Fruit fly (Drosophila melanogaster) whole organism, embryonic: ENCODE results near the gene CG31997.
A peak's percentile ranks its signal among the peaks of the same experiment; 100 is the strongest.

Source experiments
- Adf1 ChIP-seq: fragments of 200-800 bp; sonication (Bioruptor generic); IDR thresholded peaks from 2 replicates; pipeline ENCODE4 v1.3.6; 2022; ENCODE audit warnings: missing biosample characterization, missing genetic modification characterization
- Atf3 ChIP-seq: fragments of 200-800 bp; sonication (Bioruptor generic); optimal IDR thresholded peaks from 3 replicates; lab custom pipeline; 2016; ENCODE audit warnings: missing biosample characterization, missing genetic modification characterization
- CG10431 ChIP-seq: fragments of 200-800 bp; sonication (Bioruptor generic); optimal IDR thresholded peaks from 3 replicates; lab custom pipeline; 2018; ENCODE audit warnings: missing biosample characterization, mild to moderate bottlenecking, missing genetic modification characterization
- CG11247 ChIP-seq: fragments of 200-800 bp; sonication (Bioruptor generic); IDR thresholded peaks from 2 replicates; pipeline ENCODE4 v1.3.6; 2022; ENCODE audit warnings: missing biosample characterization, missing genetic modification characterization
- CG11504 ChIP-seq: fragments of 200-800 bp; sonication (Bioruptor generic); optimal IDR thresholded peaks from 3 replicates; lab custom pipeline; 2019; ENCODE audit warnings: missing biosample characterization, mild to moderate bottlenecking, missing genetic modification characterization, moderate library complexity
- CG11696 ChIP-seq: fragments of 200-800 bp; sonication (Bioruptor generic); IDR thresholded peaks from 2 replicates; pipeline ENCODE4 v1.3.6; 2022; ENCODE audit warnings: missing biosample characterization, missing genetic modification characterization
- CG12219 ChIP-seq: fragments of 200-800 bp; sonication (Bioruptor generic); optimal IDR thresholded peaks from 3 replicates; lab custom pipeline; 2018; ENCODE audit warnings: missing biosample characterization, mild to moderate bottlenecking, missing genetic modification characterization
- CG12659 ChIP-seq: fragments of 200-800 bp; sonication (Bioruptor generic); optimal IDR thresholded peaks from 3 replicates; lab custom pipeline; 2017; ENCODE audit warnings: mild to moderate bottlenecking, missing biosample characterization, missing genetic modification reagents, missing genetic modification characterization
- CG14667 ChIP-seq: fragments of 200-800 bp; sonication (Bioruptor generic); IDR thresholded peaks from 2 replicates; pipeline ENCODE4 v1.3.6; 2022; ENCODE audit warnings: missing biosample characterization, missing genetic modification characterization
- CG15073 ChIP-seq: fragments of 200-800 bp; sonication (Bioruptor generic); optimal IDR thresholded peaks from 2 replicates; lab custom pipeline; 2016; ENCODE audit warnings: missing biosample characterization, missing genetic modification characterization
- CG15269 ChIP-seq: fragments of 200-800 bp; sonication (Bioruptor generic); optimal IDR thresholded peaks from 2 replicates; lab custom pipeline; 2018; ENCODE audit warnings: missing biosample characterization, mild to moderate bottlenecking, missing genetic modification characterization, moderate library complexity
- CG1603 ChIP-seq: fragments of 200-800 bp; sonication (Bioruptor generic); optimal IDR thresholded peaks from 2 replicates; lab custom pipeline; 2019; ENCODE audit warnings: missing biosample characterization, mild to moderate bottlenecking, missing genetic modification characterization, moderate library complexity
- CG17612 ChIP-seq: fragments of 200-800 bp; sonication (Bioruptor generic); IDR thresholded peaks from 2 replicates; pipeline ENCODE4 v1.3.6; 2022; ENCODE audit warnings: missing biosample characterization, missing genetic modification characterization
- CG2116 ChIP-seq: fragments of 200-800 bp; sonication (Bioruptor generic); optimal IDR thresholded peaks from 3 replicates; lab custom pipeline; 2018; ENCODE audit warnings: missing biosample characterization, mild to moderate bottlenecking, missing genetic modification characterization
- CG31388 ChIP-seq: fragments of 200-800 bp; sonication (Bioruptor generic); optimal IDR thresholded peaks from 2 replicates; lab custom pipeline; 2016; ENCODE audit warnings: missing biosample characterization, missing genetic modification characterization
- CG3163 ChIP-seq: fragments of 200-800 bp; sonication (Bioruptor generic); optimal IDR thresholded peaks from 3 replicates; lab custom pipeline; 2016; ENCODE audit warnings: missing biosample characterization, missing genetic modification characterization
- CG4424 ChIP-seq: fragments of 200-800 bp; sonication (Bioruptor generic); optimal IDR thresholded peaks from 3 replicates; lab custom pipeline; 2016; ENCODE audit warnings: missing biosample characterization, missing genetic modification characterization
- CG6175 ChIP-seq: fragments of 200-800 bp; sonication (Bioruptor generic); IDR thresholded peaks from 3 replicates; pipeline ENCODE4 v1.3.6; 2022; ENCODE audit warnings: missing biosample characterization, missing genetic modification characterization
- CG6654 ChIP-seq: fragments of 200-800 bp; sonication (Bioruptor generic); optimal IDR thresholded peaks from 2 replicates; lab custom pipeline; 2017; ENCODE audit warnings: missing biosample characterization, mild to moderate bottlenecking, missing genetic modification characterization
- CG8924 ChIP-seq: fragments of 200-800 bp; optimal IDR thresholded peaks from 3 replicates; lab custom pipeline; 2019; ENCODE audit warnings: missing biosample characterization, mild to moderate bottlenecking, missing genetic modification characterization, moderate library complexity
- CHES-1-like ChIP-seq: fragments of 200-800 bp; sonication (Bioruptor generic); optimal IDR thresholded peaks from 2 replicates; lab custom pipeline; 2016; ENCODE audit warnings: missing biosample characterization, missing genetic modification characterization
- Camta ChIP-seq: fragments of 200-800 bp; sonication (Bioruptor generic); optimal IDR thresholded peaks from 2 replicates; lab custom pipeline; 2016; ENCODE audit warnings: missing biosample characterization, missing genetic modification characterization
- Dll ChIP-seq: fragments of 200-800 bp; sonication (Bioruptor generic); IDR thresholded peaks from 4 replicates; pipeline ENCODE4 v1.3.6; 2022; ENCODE audit warnings: missing biosample characterization, missing genetic modification characterization; ENCODE audit not compliant: partially characterized antibody
- Ets97D ChIP-seq: fragments of 200-800 bp; sonication (Bioruptor generic); optimal IDR thresholded peaks from 3 replicates; lab custom pipeline; 2016; ENCODE audit warnings: missing biosample characterization, missing genetic modification characterization
- Fer2 ChIP-seq: fragments of 200-800 bp; sonication (Bioruptor generic); optimal IDR thresholded peaks from 2 replicates; lab custom pipeline; 2018; ENCODE audit warnings: missing biosample characterization, mild to moderate bottlenecking, missing genetic modification characterization, moderate library complexity
- HmgZ ChIP-seq: fragments of 200-800 bp; sonication (Bioruptor generic); optimal IDR thresholded peaks from 2 replicates; lab custom pipeline; 2018; ENCODE audit warnings: missing biosample characterization, mild to moderate bottlenecking, missing genetic modification characterization
- Max ChIP-seq: fragments of 200-800 bp; sonication (Bioruptor generic); optimal IDR thresholded peaks from 2 replicates; lab custom pipeline; 2016; ENCODE audit warnings: missing biosample characterization, mild to moderate bottlenecking, missing genetic modification characterization
- Meics ChIP-seq: fragments of 200-800 bp; sonication (Bioruptor generic); optimal IDR thresholded peaks from 2 replicates; lab custom pipeline; 2017; ENCODE audit warnings: missing biosample characterization, mild to moderate bottlenecking, missing genetic modification characterization
- NC2β ChIP-seq: fragments of 200-800 bp; sonication (Bioruptor generic); optimal IDR thresholded peaks from 2 replicates; lab custom pipeline; 2016; ENCODE audit warnings: missing biosample characterization, missing genetic modification characterization
- Oli ChIP-seq: fragments of 200-800 bp; sonication (Bioruptor generic); optimal IDR thresholded peaks from 2 replicates; lab custom pipeline; 2018; ENCODE audit warnings: missing biosample characterization, mild to moderate bottlenecking, missing genetic modification characterization, moderate library complexity
- Ptx1 ChIP-seq: fragments of 200-800 bp; sonication (Bioruptor generic); IDR thresholded peaks from 2 replicates; pipeline ENCODE4 v1.3.6; 2022; ENCODE audit warnings: missing biosample characterization, missing genetic modification characterization
- Side ChIP-seq: fragments of 200-800 bp; sonication (Bioruptor generic); optimal IDR thresholded peaks from 2 replicates; lab custom pipeline; 2016; ENCODE audit warnings: missing biosample characterization, missing genetic modification characterization
- Sry-δ ChIP-seq: fragments of 200-800 bp; sonication (Bioruptor generic); optimal IDR thresholded peaks from 2 replicates; lab custom pipeline; 2016; ENCODE audit warnings: missing biosample characterization, missing genetic modification characterization
- Stat92E ChIP-seq, 3 experiments: fragments of >200 bp in 2 of 3; fragments of 200-800 bp in 1 of 3; sonication (Bioruptor generic) in 1 of 3; optimal IDR thresholded peaks; 2 replicates each; lab custom pipeline; 2017 to 2019; ENCODE audit warnings: missing biosample characterization in 3 of 3, missing genetic modification characterization in 3 of 3, mild to moderate bottlenecking in 1 of 3, moderate library complexity in 1 of 3
- abd-A ChIP-seq: fragments of 200-800 bp; sonication (Bioruptor generic); optimal IDR thresholded peaks from 3 replicates; lab custom pipeline; 2019; ENCODE audit warnings: missing biosample characterization, mild to moderate bottlenecking, missing genetic modification characterization, moderate library complexity
- ara ChIP-seq: fragments of 200-800 bp; sonication (Bioruptor generic); IDR thresholded peaks from 2 replicates; pipeline ENCODE4 v1.3.6; 2022; ENCODE audit warnings: missing biosample characterization, missing genetic modification characterization
- ci ChIP-seq: fragments of 200-800 bp; sonication (Bioruptor generic); IDR thresholded peaks from 3 replicates; pipeline ENCODE4 v1.3.6; 2022; ENCODE audit warnings: missing biosample characterization, missing genetic modification characterization
- dysf ChIP-seq: fragments of 200-800 bp; sonication (Bioruptor generic); IDR thresholded peaks from 3 replicates; pipeline ENCODE4 v1.3.6; 2022; ENCODE audit warnings: missing biosample characterization, missing genetic modification characterization
- en ChIP-seq: fragments of 200-800 bp; sonication (Bioruptor generic); optimal IDR thresholded peaks from 2 replicates; lab custom pipeline; 2016; ENCODE audit warnings: missing biosample characterization, missing genetic modification characterization
- fru ChIP-seq: fragments of >200 bp; optimal IDR thresholded peaks from 2 replicates; lab custom pipeline; 2017
- gsb-n ChIP-seq: fragments of 200-800 bp; sonication (Bioruptor generic); optimal IDR thresholded peaks from 3 replicates; lab custom pipeline; 2018; ENCODE audit warnings: missing biosample characterization, mild to moderate bottlenecking, missing genetic modification characterization
- gt ChIP-seq: fragments of 200-800 bp; sonication (Bioruptor generic); IDR thresholded peaks from 2 replicates; pipeline ENCODE4 v1.3.6; 2022; ENCODE audit warnings: missing biosample characterization, missing genetic modification characterization
- ken ChIP-seq: fragments of 200-800 bp; sonication (Bioruptor generic); IDR thresholded peaks from 3 replicates; pipeline ENCODE4 v1.3.6; 2022; ENCODE audit warnings: missing biosample characterization, missing genetic modification characterization
- knrl ChIP-seq: fragments of 200-800 bp; sonication (Bioruptor generic); IDR thresholded peaks from 3 replicates; pipeline ENCODE4 v1.3.6; 2022; ENCODE audit warnings: missing biosample characterization, missing genetic modification characterization; ENCODE audit not compliant: partially characterized antibody
- mam ChIP-seq: fragments of 200-800 bp; sonication (Bioruptor generic); optimal IDR thresholded peaks from 3 replicates; lab custom pipeline; 2016; ENCODE audit warnings: missing biosample characterization, missing genetic modification characterization
- nau ChIP-seq: fragments of 200-800 bp; sonication (Bioruptor generic); optimal IDR thresholded peaks from 3 replicates; lab custom pipeline; 2017; ENCODE audit warnings: missing biosample characterization, mild to moderate bottlenecking, missing genetic modification characterization, missing genetic modification reagents
- nom ChIP-seq: fragments of 200-800 bp; sonication (Bioruptor generic); optimal IDR thresholded peaks from 2 replicates; lab custom pipeline; 2017; ENCODE audit warnings: missing biosample characterization, missing genetic modification characterization, mild to moderate bottlenecking, moderate library complexity, missing genetic modification reagents
- slbo ChIP-seq: fragments of 200-800 bp; sonication (Bioruptor generic); IDR thresholded peaks from 2 replicates; pipeline ENCODE4 v1.3.6; 2022; ENCODE audit warnings: missing biosample characterization, missing genetic modification characterization
- tap ChIP-seq: fragments of 200-800 bp; optimal IDR thresholded peaks from 3 replicates; lab custom pipeline; 2019; ENCODE audit warnings: missing biosample characterization, mild to moderate bottlenecking, missing genetic modification characterization, moderate library complexity
- toy ChIP-seq: fragments of 200-800 bp; sonication (Bioruptor generic); IDR thresholded peaks from 2 replicates; pipeline ENCODE4 v1.3.6; 2022; ENCODE audit warnings: missing biosample characterization, missing genetic modification characterization
- ttk ChIP-seq: fragments of 200-800 bp; sonication (Bioruptor generic); IDR thresholded peaks from 2 replicates; pipeline ENCODE4 v2.1.2; 2022; ENCODE audit warnings: missing biosample characterization, missing genetic modification characterization

CG31997 gene

DNA sequence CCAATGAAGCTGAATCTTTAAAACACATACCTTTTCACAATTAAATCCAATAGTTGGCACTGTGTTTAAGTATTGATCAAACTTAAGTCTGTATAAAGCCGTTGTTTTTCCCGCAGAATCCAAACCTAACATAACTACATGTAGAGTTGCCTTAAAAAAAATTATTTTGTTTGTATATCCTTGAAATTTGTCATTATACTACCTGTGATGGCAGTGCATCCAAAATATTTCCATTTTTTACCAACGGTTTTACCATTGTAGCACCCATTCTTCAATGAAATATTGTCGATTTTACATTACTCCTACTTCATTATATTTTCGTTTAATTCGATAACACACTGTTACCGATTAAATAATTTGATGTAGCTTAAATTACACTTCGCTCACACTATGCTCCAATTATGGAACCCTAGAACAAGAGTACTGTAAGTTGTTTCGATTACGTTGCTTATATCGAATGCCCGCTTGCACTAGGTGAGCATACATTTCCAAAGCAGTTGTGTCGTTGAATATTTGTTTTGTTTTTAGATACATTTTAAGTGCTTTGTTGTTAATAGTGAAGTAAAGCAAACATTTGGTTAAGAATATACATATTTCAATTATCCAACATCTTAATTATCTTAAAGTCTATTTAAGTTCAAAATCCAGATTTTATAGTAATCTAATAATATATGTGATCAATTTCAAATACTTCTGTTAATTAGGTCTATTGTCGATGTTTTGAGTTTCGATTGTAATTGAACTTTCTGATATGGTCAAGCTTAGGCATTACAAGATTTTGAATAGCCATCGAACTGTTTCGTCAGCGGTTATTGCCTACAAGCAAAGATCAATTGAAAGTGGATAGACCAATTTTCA lies 23.4 kb upstream of the CG31997 start, which contains the start of gene Arl4 (continued):
- no peak for TF ChIP-seq Oli
- TF ChIP-seq CG12219 (GFP tag; lab: Kevin White, UChicago), result no peak
- TF ChIP-seq knrl (GFP tag; lab: Robert Waterston, UW), result no peak
- TF ChIP-seq CG11247 (GFP tag; lab: Robert Waterston, UW), result no peak
- no peak for TF ChIP-seq CG11696
- TF ChIP-seq CG2116 (GFP tag; lab: Kevin White, UChicago), result peak; percentile 51
- peak; percentile 94 for TF ChIP-seq CG10431 (GFP tag; lab: Kevin White, UChicago)
- no peak for TF ChIP-seq Adf1
- no peak for TF ChIP-seq toy (GFP tag; lab: Robert Waterston, UW)
- TF ChIP-seq HmgZ (tag; lab: Kevin White, UChicago), result peak; percentile 60
- no peak for TF ChIP-seq ttk (GFP tag; lab: Robert Waterston, UW)
- TF ChIP-seq CG8924 (tag; lab: Kevin White, UChicago), result no peak
- TF ChIP-seq Side, result no peak
- no peak for TF ChIP-seq gsb-n
- TF ChIP-seq gt (GFP tag; lab: Robert Waterston, UW), result no peak
- TF ChIP-seq CG1603 (tag; lab: Kevin White, UChicago), result peak; percentile 99
- TF ChIP-seq CG3163 (GFP tag; lab: Kevin White, UChicago), result no peak
- TF ChIP-seq CG31388 (GFP tag; lab: Kevin White, UChicago), result no peak
- no peak for TF ChIP-seq ken
- peak; percentile 8 for TF ChIP-seq Fer2 (tag; lab: Kevin White, UChicago)
- TF ChIP-seq nom (GFP tag; lab: Kevin White, UChicago), result peak; percentile 20
- TF ChIP-seq Meics (GFP tag; lab: Kevin White, UChicago), result no peak
- TF ChIP-seq NC2β (GFP tag; lab: Kevin White, UChicago), result no peak
- no peak for TF ChIP-seq fru
- no peak for TF ChIP-seq Ptx1 (GFP tag; lab: Robert Waterston, UW)
- TF ChIP-seq CG6175 (GFP tag; lab: Robert Waterston, UW), result no peak
- TF ChIP-seq CG15073, result no peak
- TF ChIP-seq Camta, result no peak
- peak; percentile 65 for TF ChIP-seq Sry-δ (GFP tag; lab: Kevin White, UChicago)
- no peak for TF ChIP-seq abd-A (tag; lab: Kevin White, UChicago)
- TF ChIP-seq dysf (GFP tag; lab: Robert Waterston, UW), result no peak
- no peak for TF ChIP-seq nau (GFP tag; lab: Kevin White, UChicago)
- TF ChIP-seq CG11504 (tag; lab: Kevin White, UChicago), result no peak
- TF ChIP-seq ara (GFP tag; lab: Robert Waterston, UW), result no peak
- TF ChIP-seq slbo (GFP tag; lab: Robert Waterston, UW), result no peak
- peak; percentile 63 for TF ChIP-seq Ets97D (GFP tag; lab: Kevin White, UChicago)
- TF ChIP-seq Max, result no peak
- no peak for TF ChIP-seq Dll (GFP tag; lab: Robert Waterston, UW)
- TF ChIP-seq CG17612 (GFP tag; lab: Robert Waterston, UW), result no peak
- TF ChIP-seq Atf3 (GFP tag; lab: Kevin White, UChicago), result no peak
- no peak for TF ChIP-seq en
- TF ChIP-seq CG12659 (GFP tag; lab: Kevin White, UChicago), result peak; percentile 59
- TF ChIP-seq tap (tag; lab: Kevin White, UChicago), result no peak
- peak; percentile 26 for TF ChIP-seq mam (GFP tag; lab: Kevin White, UChicago)
- no peak for TF ChIP-seq CG6654 (GFP tag; lab: Kevin White, UChicago)
- TF ChIP-seq Stat92E (GFP tag; optimal IDR thresholded peaks at IDR 0.05; lab: Kevin White, UChicago), result peak in 1 of 3 experiments; percentile 20
- TF ChIP-seq ci (GFP tag; lab: Robert Waterston, UW), result no peak
- no peak for TF ChIP-seq CG15269 (tag; lab: Kevin White, UChicago)
- no peak for TF ChIP-seq CHES-1-like (GFP tag; lab: Kevin White, UChicago)
- no peak for TF ChIP-seq CG14667 (GFP tag; lab: Robert Waterston, UW)
- no peak for TF ChIP-seq CG4424 (GFP tag; lab: Kevin White, UChicago)
